Worm (Caenorhabditis elegans) whole organism, mixed stage, embryonic: ENCODE measurements around the gene T05H4.15.

Experiments
- M03D4.4 ChIP-seq: sonication (generic microtip); optimal IDR thresholded peaks from 2 replicates; lab custom pipeline; 2017; ENCODE audit warnings: mild to moderate bottlenecking, missing genetic modification characterization, missing compliant biosample characterization
- bed-3 ChIP-seq: fragments of 200-800 bp; sonication (Bioruptor generic); optimal IDR thresholded peaks from 3 replicates; lab custom pipeline; 2018; ENCODE audit warnings: mild to moderate bottlenecking, missing genetic modification characterization, moderate library complexity, missing compliant biosample characterization
- ceh-39 ChIP-seq: fragments of 150-350 bp; optimal IDR thresholded peaks from 2 replicates; lab custom pipeline; 2014; ENCODE audit warnings: missing biosample characterization, missing genetic modification characterization
- ces-1 ChIP-seq: fragments of 150-350 bp; optimal IDR thresholded peaks from 2 replicates; lab custom pipeline; 2014; ENCODE audit warnings: missing biosample characterization, missing genetic modification reagents, missing genetic modification characterization
- cnd-1 ChIP-seq: fragments of 200-800 bp; sonication (Bioruptor generic); optimal IDR thresholded peaks from 2 replicates; lab custom pipeline; 2018; ENCODE audit warnings: mild to moderate bottlenecking, missing genetic modification characterization, missing compliant biosample characterization
- drap-1 ChIP-seq: fragments of 200-800 bp; sonication (Bioruptor generic); optimal IDR thresholded peaks from 3 replicates; lab custom pipeline; 2018; ENCODE audit warnings: mild to moderate bottlenecking, missing genetic modification characterization, missing compliant biosample characterization
- elt-3 ChIP-seq: fragments of 150-350 bp; optimal IDR thresholded peaks from 2 replicates; lab custom pipeline; 2014; ENCODE audit warnings: missing biosample characterization, missing genetic modification characterization
- flh-1 ChIP-seq: fragments of 200-800 bp; sonication (Bioruptor generic); optimal IDR thresholded peaks from 2 replicates; lab custom pipeline; 2018; ENCODE audit warnings: mild to moderate bottlenecking, missing genetic modification characterization, moderate library complexity, missing compliant biosample characterization
- ham-2 ChIP-seq: fragments of 200-800 bp; sonication (Bioruptor generic); optimal IDR thresholded peaks from 2 replicates; lab custom pipeline; 2018; ENCODE audit warnings: mild to moderate bottlenecking, missing genetic modification characterization, missing compliant biosample characterization
- hlh-1 ChIP-seq: fragments of 150-350 bp; optimal IDR thresholded peaks from 2 replicates; lab custom pipeline; 2014; ENCODE audit warnings: missing biosample characterization, missing genetic modification reagents, missing genetic modification characterization
- lin-13 ChIP-seq: fragments of 150-350 bp; optimal IDR thresholded peaks from 2 replicates; lab custom pipeline; 2014; ENCODE audit warnings: missing biosample characterization, missing genetic modification characterization
- lin-32 ChIP-seq: fragments of 200-800 bp; sonication (Bioruptor generic); optimal IDR thresholded peaks from 2 replicates; lab custom pipeline; 2018; ENCODE audit warnings: mild to moderate bottlenecking, missing genetic modification characterization, missing compliant biosample characterization
- lsy-2 ChIP-seq: fragments of 150-350 bp; optimal IDR thresholded peaks from 2 replicates; lab custom pipeline; 2014; ENCODE audit warnings: missing biosample characterization, missing genetic modification characterization
- mep-1 ChIP-seq: fragments of 150-350 bp; optimal IDR thresholded peaks from 2 replicates; lab custom pipeline; 2017; ENCODE audit warnings: missing biosample characterization, missing genetic modification reagents, missing genetic modification characterization, inconsistent platforms
- mls-2 ChIP-seq: sonication (generic microtip); optimal IDR thresholded peaks from 2 replicates; lab custom pipeline; 2016; ENCODE audit warnings: mild to moderate bottlenecking, missing genetic modification characterization, moderate library complexity, missing compliant biosample characterization
- nhr-12 ChIP-seq: fragments of 150-350 bp; optimal IDR thresholded peaks from 2 replicates; lab custom pipeline; 2014; ENCODE audit warnings: missing biosample characterization, missing genetic modification characterization
- nhr-2 ChIP-seq: fragments of 150-350 bp; optimal IDR thresholded peaks from 2 replicates; lab custom pipeline; 2014; ENCODE audit warnings: missing biosample characterization, missing genetic modification characterization
- nhr-237 ChIP-seq: fragments of 150-350 bp; optimal IDR thresholded peaks from 2 replicates; lab custom pipeline; 2014; ENCODE audit warnings: missing biosample characterization, missing genetic modification characterization
- nhr-28 ChIP-seq: fragments of 150-350 bp; optimal IDR thresholded peaks from 2 replicates; lab custom pipeline; 2014; ENCODE audit warnings: missing biosample characterization, missing genetic modification characterization
- nhr-76 ChIP-seq: sonication (generic microtip); optimal IDR thresholded peaks from 2 replicates; lab custom pipeline; 2017; ENCODE audit warnings: missing biosample characterization, missing genetic modification characterization
- pha-4 ChIP-seq: fragments of 150-350 bp; optimal IDR thresholded peaks from 2 replicates; lab custom pipeline; 2018; ENCODE audit warnings: missing biosample characterization, missing genetic modification reagents, missing genetic modification characterization
- sem-2 ChIP-seq: fragments of 200-800 bp; sonication (Bioruptor generic); optimal IDR thresholded peaks from 2 replicates; lab custom pipeline; 2018; ENCODE audit warnings: mild to moderate bottlenecking, missing genetic modification characterization, missing compliant biosample characterization
- snpc-4 ChIP-seq: fragments of 150-350 bp; optimal IDR thresholded peaks from 2 replicates; lab custom pipeline; 2014; ENCODE audit warnings: missing biosample characterization, missing genetic modification characterization
- unc-120 ChIP-seq: sonication (generic microtip); optimal IDR thresholded peaks from 2 replicates; lab custom pipeline; 2017; ENCODE audit warnings: missing genetic modification characterization, missing compliant biosample characterization; ENCODE audit not compliant: poor library complexity, severe bottlenecking
- unc-39 ChIP-seq: fragments of 150-350 bp; optimal IDR thresholded peaks from 2 replicates; lab custom pipeline; 2014; ENCODE audit warnings: missing biosample characterization, missing genetic modification characterization
- unc-62 ChIP-seq: fragments of 150-350 bp; optimal IDR thresholded peaks from 2 replicates; lab custom pipeline; 2014; ENCODE audit warnings: missing biosample characterization, missing genetic modification reagents, missing genetic modification characterization
- ztf-11 ChIP-seq: fragments of 150-350 bp; optimal IDR thresholded peaks from 2 replicates; lab custom pipeline; 2014; ENCODE audit warnings: missing biosample characterization, missing genetic modification characterization

The T05H4.15 gene

ce11 chrV:6438601-6439000, 2.9 kb downstream of the T05H4.15 start, which contains the start of gene T05H4.4:
T05H4.4 (plus strand) TSS chrV:6438901.
- TF ChIP-seq mls-2 (tag; lab: Kevin White, UChicago) = no peak
- no peak for TF ChIP-seq nhr-76 (tag; lab: Kevin White, UChicago)
- TF ChIP-seq, all 35 proteins: peak for 0

ce11 chrV:6436332-6436731, 5.2 kb downstream of the T05H4.15 start, which contains the start of gene hpo-19:
hpo-19 (plus strand) TSS chrV:6436645.
- TF ChIP-seq lin-32 (GFP tag; lab: Kevin White, UChicago) = no peak
- no peak for TF ChIP-seq ces-1 (GFP tag; lab: Kevin White, UChicago)

- TF ChIP-seq bed-3 (GFP tag; lab: Kevin White, UChicago) (no peak), mep-1 (peak; percentile 51), pha-4 (peak; percentile 8), hlh-1 (peak; percentile 2), nhr-237 (tag; lab: Kevin White, UChicago) (no peak), lin-13 (peak; percentile 9), lsy-2 (tag; lab: Kevin White, UChicago) (peak; percentile 84)
Measured at ce11 chrV:6433446-6434178, 7.9 kb downstream of the T05H4.15 start, which contains the start of the genes gad-1 and erfa-1. gad-1 (minus strand) TSS chrV:6433496. erfa-1 (plus strand) TSS chrV:6434128.

- TF ChIP-seq nhr-2 (tag; lab: Kevin White, UChicago) (no peak), ztf-11 (tag; lab: Kevin White, UChicago) (no peak), mls-2 (tag; lab: Kevin White, UChicago) (no peak), ces-1 (GFP tag; lab: Kevin White, UChicago) (no peak), drap-1 (GFP tag; lab: Kevin White, UChicago) (no peak)
Measured at ce11 chrV:6430526-6431371, 10.8 kb downstream of the T05H4.15 start.

ce11 chrV:6429870-6430339, 11.6 kb downstream of the T05H4.15 start, which contains the start of gene alh-4:
alh-4 (minus strand) TSS chrV:6429920.
- TF ChIP-seq unc-120 (tag; lab: Kevin White, UChicago) (no peak), ceh-39 (no peak), nhr-12 (tag; lab: Kevin White, UChicago) (no peak), pha-4 (no peak), snpc-4 (tag; lab: Kevin White, UChicago) (no peak), M03D4.4 (tag; lab: Kevin White, UChicago) (no peak), nhr-76 (tag; lab: Kevin White, UChicago) (no peak)
- TF ChIP-seq, all 35 proteins: peak for 0

- no peak for TF ChIP-seq ceh-39
- TF ChIP-seq cnd-1 (tag; lab: Kevin White, UChicago) = peak; percentile 18
- TF ChIP-seq lsy-2 (tag; lab: Kevin White, UChicago) = peak; percentile 75
- TF ChIP-seq elt-3 = no peak
- peak; percentile 30 for TF ChIP-seq mep-1
- no peak for TF ChIP-seq sem-2 (GFP tag; lab: Kevin White, UChicago)
- TF ChIP-seq unc-39 (tag; lab: Kevin White, UChicago) = no peak
- no peak for TF ChIP-seq nhr-12 (tag; lab: Kevin White, UChicago)
- no peak for TF ChIP-seq lin-13
- TF ChIP-seq unc-62 (GFP tag; lab: Kevin White, UChicago) = no peak
- TF ChIP-seq nhr-28 (tag; lab: Kevin White, UChicago) = no peak
- no peak for TF ChIP-seq nhr-76 (tag; lab: Kevin White, UChicago)
- TF ChIP-seq ztf-11 (tag; lab: Kevin White, UChicago) = no peak
- no peak for TF ChIP-seq ham-2
- no peak for TF ChIP-seq drap-1 (GFP tag; lab: Kevin White, UChicago)
- no peak for TF ChIP-seq flh-1 (GFP tag; lab: Kevin White, UChicago)
Measured at ce11 chrV:6427433-6427832, 14.1 kb downstream of the T05H4.15 start.
